Worm (Caenorhabditis elegans): ENCODE measurements around the gene F07G6.5.

DNA sequence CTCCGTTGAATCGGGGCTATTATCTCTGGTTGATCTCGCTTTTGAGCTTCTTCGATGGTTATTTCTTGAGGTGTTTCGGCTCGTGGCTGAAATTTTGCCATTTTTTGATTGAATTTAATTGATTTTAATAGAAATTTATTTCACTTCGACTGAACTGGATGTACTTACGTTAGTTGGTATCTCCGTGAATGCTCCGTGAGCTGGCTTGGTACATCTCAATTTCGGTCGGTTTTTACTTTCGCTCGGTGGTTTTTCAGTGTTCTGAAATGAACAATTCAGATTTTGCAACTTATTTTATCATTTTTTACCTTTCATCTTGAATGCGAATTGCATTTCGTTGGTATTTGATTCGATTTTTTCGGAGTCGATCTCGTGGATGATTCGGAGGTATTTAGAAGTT lies 41.5 kb downstream of the F07G6.5 start, which contains the start of gene R09H3.2:
- TF ChIP-seq aly-2 (tag; optimal IDR thresholded peaks at IDR 0.05) (no peak), blmp-1 (tag; optimal IDR thresholded peaks at IDR 0.05) (no peak), nhr-76 (tag; optimal IDR thresholded peaks at IDR 0.05) (no peak), fkh-10 (GFP tag; optimal IDR thresholded peaks at IDR 0.05) (no peak), unc-98 (GFP tag; IDR thresholded peaks at IDR 0.05) (no peak), lin-13 (GFP tag; optimal IDR thresholded peaks at IDR 0.05) (no peak), sup-37 (GFP tag; optimal IDR thresholded peaks at IDR 0.05) (no peak), nhr-28 (tag; optimal IDR thresholded peaks at IDR 0.05) (no peak)
